In the genomic region with DNA sequence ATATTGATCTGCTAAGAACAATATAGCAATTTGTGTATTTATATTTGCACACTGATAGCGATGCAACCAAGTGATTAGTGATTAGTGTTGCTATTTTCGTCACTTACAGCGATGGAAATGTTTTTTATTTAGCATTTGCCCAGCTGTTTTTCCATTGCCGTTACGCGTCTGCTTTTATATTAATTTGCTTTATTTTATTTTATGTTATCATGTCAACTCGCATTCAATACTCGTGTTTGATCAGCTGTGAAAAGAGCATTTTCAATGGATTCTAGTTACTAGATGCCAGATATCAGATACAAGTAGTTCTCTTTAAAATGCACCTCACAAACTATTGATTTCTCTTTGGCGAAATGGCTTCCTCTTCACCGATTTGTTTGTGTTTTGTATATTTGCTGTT, we compare ENCODE assay signal across 4 fruit fly cellular contexts.
TF ChIP-seq lines count a peak whose summit lies in the region.

No protein-coding gene starts in this region.

- TF ChIP-seq CTCF in whole organism, embryonic (GFP tag; optimal IDR thresholded peaks at IDR 0.05; lab: Kevin White, UChicago) = no peak

TF ChIP-seq in whole organism, adult, 20 proteins besides CTCF, POLR2A, EP300 and RAD21:
- peak; percentile 5 for TF ChIP-seq Crg-1 (GFP tag; optimal IDR thresholded peaks at IDR 0.05; lab: Kevin White, UChicago)
- TF ChIP-seq CG33017 (tag; optimal IDR thresholded peaks at IDR 0.05; lab: Kevin White, UChicago) = no peak

TF ChIP-seq in whole organism, embryonic, 481 proteins besides CTCF, POLR2A, EP300 and RAD21 (continues in another document):
- TF ChIP-seq CG8089 (GFP tag; optimal IDR thresholded peaks at IDR 0.05; lab: Kevin White, UChicago) (no peak), tin (GFP tag; optimal IDR thresholded peaks at IDR 0.05; lab: Kevin White, UChicago) (no peak), Bdp1 (GFP tag; optimal IDR thresholded peaks at IDR 0.05; lab: Kevin White, UChicago) (no peak), trh (GFP tag; optimal IDR thresholded peaks at IDR 0.05; lab: Kevin White, UChicago) (no peak), pho (GFP tag; optimal IDR thresholded peaks at IDR 0.05; lab: Kevin White, UChicago) (no peak), Xrp1 (GFP tag; IDR thresholded peaks at IDR 0.05; lab: Robert Waterston, UW) (no peak), CG6765 (GFP tag; optimal IDR thresholded peaks at IDR 0.05; lab: Kevin White, UChicago) (peak; percentile 0), dati (GFP tag; IDR thresholded peaks at IDR 0.05; lab: Robert Waterston, UW) (no peak), dmrt99B (tag; optimal IDR thresholded peaks at IDR 0.05; lab: Kevin White, UChicago) (no peak), Sry-δ (GFP tag; optimal IDR thresholded peaks at IDR 0.05; lab: Kevin White, UChicago) (no peak), cad (GFP tag; optimal IDR thresholded peaks at IDR 0.05; lab: Kevin White, UChicago) (no peak), Atf-2 (GFP tag; optimal IDR thresholded peaks at IDR 0.05; lab: Kevin White, UChicago) (no peak), lab (GFP tag; optimal IDR thresholded peaks at IDR 0.05; lab: Kevin White, UChicago) (peak; percentile 40), CG13296 (GFP tag; optimal IDR thresholded peaks at IDR 0.05; lab: Kevin White, UChicago) (peak; percentile 30), exex (tag; optimal IDR thresholded peaks at IDR 0.05; lab: Kevin White, UChicago) (no peak), lbe (GFP tag; optimal IDR thresholded peaks at IDR 0.05; lab: Kevin White, UChicago) (no peak), CG8478 (optimal IDR thresholded peaks at IDR 0.05; lab: Kevin White, UChicago) (no peak), sens (GFP tag; lab: Kevin White, UChicago) (peak; percentile 76), peb (GFP tag; IDR thresholded peaks at IDR 0.05; lab: Robert Waterston, UW) (no peak), Bteb2 (GFP tag; optimal IDR thresholded peaks at IDR 0.05; lab: Kevin White, UChicago) (no peak), disco-r (GFP tag; optimal IDR thresholded peaks at IDR 0.05; lab: Kevin White, UChicago) (no peak), Ptx1 (GFP tag; IDR thresholded peaks at IDR 0.05; lab: Robert Waterston, UW) (no peak), shn (GFP tag; optimal IDR thresholded peaks at IDR 0.05; lab: Kevin White, UChicago) (no peak), HLH54F (GFP tag; optimal IDR thresholded peaks at IDR 0.05; lab: Kevin White, UChicago) (no peak), Stat92E (GFP tag; optimal IDR thresholded peaks at IDR 0.05; lab: Kevin White, UChicago) (no peak), Hsf (GFP tag; optimal IDR thresholded peaks at IDR 0.05; lab: Kevin White, UChicago) (no peak), CG16813 (GFP tag; IDR thresholded peaks at IDR 0.05; lab: Robert Waterston, UW; ENCODE audit: partially characterized antibody) (no peak), CG34376 (GFP tag; optimal IDR thresholded peaks at IDR 0.05; lab: Kevin White, UChicago) (peak; percentile 30), PHDP (tag; optimal IDR thresholded peaks at IDR 0.05; lab: Kevin White, UChicago) (no peak), BEAF-32 (GFP tag; optimal IDR thresholded peaks at IDR 0.05; lab: Kevin White, UChicago) (no peak)

TF ChIP-seq in whole organism, prepupa, 60 proteins besides CTCF, POLR2A, EP300 and RAD21:
- TF ChIP-seq Ets21C (GFP tag; optimal IDR thresholded peaks at IDR 0.05; lab: Kevin White, UChicago) (no peak), topi (GFP tag; optimal IDR thresholded peaks at IDR 0.05; lab: Kevin White, UChicago) (no peak), CG6808 (GFP tag; optimal IDR thresholded peaks at IDR 0.05; lab: Kevin White, UChicago) (no peak), fkh (GFP tag; optimal IDR thresholded peaks at IDR 0.05; lab: Kevin White, UChicago) (peak; percentile 55), vri (GFP tag; optimal IDR thresholded peaks at IDR 0.05; lab: Kevin White, UChicago) (no peak), CG7368 (GFP tag; optimal IDR thresholded peaks at IDR 0.05; lab: Kevin White, UChicago) (no peak), net (GFP tag; optimal IDR thresholded peaks at IDR 0.05; lab: Kevin White, UChicago) (no peak), achi (GFP tag; optimal IDR thresholded peaks at IDR 0.05; lab: Kevin White, UChicago) (no peak)

TF ChIP-seq in whole organism, wandering third instar larva, 38 proteins besides CTCF, POLR2A, EP300 and RAD21:
- TF ChIP-seq Hr83 (GFP tag; optimal IDR thresholded peaks at IDR 0.05; lab: Kevin White, UChicago; ENCODE audit: poor library complexity, severe bottlenecking) = peak; percentile 50
- peak; percentile 4 for TF ChIP-seq h (GFP tag; optimal IDR thresholded peaks at IDR 0.05; lab: Kevin White, UChicago)
- TF ChIP-seq rgr (GFP tag; optimal IDR thresholded peaks at IDR 0.05; lab: Kevin White, UChicago) = peak; percentile 11
- TF ChIP-seq HLH106 (tag; optimal IDR thresholded peaks at IDR 0.05; lab: Kevin White, UChicago) = no peak
